Fruit fly (Drosophila melanogaster): Measurements from ENCODE around the gene Cyp28a5.
A peak's percentile ranks its signal among the peaks of the same experiment; 100 is the strongest.

Cyp28a5 gene

dm6 chr2L:14020875-14021643 is 44.0 kb downstream of the Cyp28a5 start:
- TF ChIP-seq CG14655 (GFP tag; optimal IDR thresholded peaks at IDR 0.05) (peak; percentile 66), gl (tag; optimal IDR thresholded peaks at IDR 0.05) (peak; percentile 51), CG15710 (tag; optimal IDR thresholded peaks at IDR 0.05) (peak; percentile 65), CG12605 (GFP tag; IDR thresholded peaks at IDR 0.05) (peak; percentile 62; the same call in 1 of the 2 replicates), CG32121 (GFP tag; IDR thresholded peaks at IDR 0.05) (peak; percentile 82), EcR (GFP tag; optimal IDR thresholded peaks at IDR 0.05) (no peak), Snoo (tag; optimal IDR thresholded peaks at IDR 0.05) (peak; percentile 0), CG4496 (GFP tag; IDR thresholded peaks at IDR 0.05) (peak; percentile 92), Pif1A (GFP tag; optimal IDR thresholded peaks at IDR 0.05) (peak; percentile 75), CG8159 (tag; optimal IDR thresholded peaks at IDR 0.05) (peak; percentile 78), rn (GFP tag; IDR thresholded peaks at IDR 0.05) (0 out of 2 replicates have a peak, but pooled peaks have one; percentile 21), Ets98B (GFP tag; IDR thresholded peaks at IDR 0.05) (peak; percentile 86), D1 (tag; optimal IDR thresholded peaks at IDR 0.05) (peak; percentile 51), CG13204 (GFP tag; optimal IDR thresholded peaks at IDR 0.05) (no peak), CG10348 (GFP tag; IDR thresholded peaks at IDR 0.05) (no peak), CG8301 (tag; optimal IDR thresholded peaks at IDR 0.05) (peak; percentile 76), CG34367 (tag; optimal IDR thresholded peaks at IDR 0.05) (peak; percentile 35), CG9948 (tag; optimal IDR thresholded peaks at IDR 0.05) (peak; percentile 74), fd96Ca (GFP tag; IDR thresholded peaks at IDR 0.05) (peak; percentile 73; the same call in 2 of the 3 replicates), CG17806 (tag; optimal IDR thresholded peaks at IDR 0.05) (peak; percentile 60), Pif1B (GFP tag; optimal IDR thresholded peaks at IDR 0.05) (peak; percentile 74)

- TF ChIP-seq CG4496 (GFP tag; IDR thresholded peaks at IDR 0.05), result peak; percentile 96
- no peak for TF ChIP-seq CG34367 (tag; optimal IDR thresholded peaks at IDR 0.05)
- TF ChIP-seq Pif1A (GFP tag; optimal IDR thresholded peaks at IDR 0.05), result peak; percentile 35
- peak; percentile 70 for TF ChIP-seq fd96Ca (GFP tag; IDR thresholded peaks at IDR 0.05)
- TF ChIP-seq Pif1B (GFP tag; optimal IDR thresholded peaks at IDR 0.05), result no peak
- TF ChIP-seq Ets98B (GFP tag; IDR thresholded peaks at IDR 0.05), result peak; percentile 65
- TF ChIP-seq CG13204 (GFP tag; optimal IDR thresholded peaks at IDR 0.05), result peak; percentile 38
These were observed 44.6 kb downstream of the Cyp28a5 start for dm6 chr2L:14021646-14022129.

dm6 chr2L:14022130-14022735 is 45.1 kb downstream of the Cyp28a5 start:
- TF ChIP-seq fd96Ca (GFP tag; IDR thresholded peaks at IDR 0.05), result peak; percentile 89
- TF ChIP-seq CG4496 (GFP tag; IDR thresholded peaks at IDR 0.05), result peak; percentile 93
- TF ChIP-seq D1 (tag; optimal IDR thresholded peaks at IDR 0.05), result peak; percentile 90
- peak; percentile 89 for TF ChIP-seq rn (GFP tag; IDR thresholded peaks at IDR 0.05)
- peak; percentile 80 for TF ChIP-seq CG34367 (tag; optimal IDR thresholded peaks at IDR 0.05)
- peak; percentile 33 for TF ChIP-seq Pif1B (GFP tag; optimal IDR thresholded peaks at IDR 0.05)
- TF ChIP-seq EcR (GFP tag; optimal IDR thresholded peaks at IDR 0.05), result peak; percentile 12
- TF ChIP-seq CG13204 (GFP tag; optimal IDR thresholded peaks at IDR 0.05), result peak; percentile 26
- TF ChIP-seq Pif1A (GFP tag; optimal IDR thresholded peaks at IDR 0.05), result peak; percentile 53
- peak; percentile 83 for TF ChIP-seq Ets98B (GFP tag; IDR thresholded peaks at IDR 0.05)
- peak; percentile 64 for TF ChIP-seq Snoo (tag; optimal IDR thresholded peaks at IDR 0.05)
- peak; percentile 71 for TF ChIP-seq CG10348 (GFP tag; IDR thresholded peaks at IDR 0.05)
- peak; percentile 89 for TF ChIP-seq CG17806 (tag; optimal IDR thresholded peaks at IDR 0.05)
- TF ChIP-seq CG32121 (GFP tag; IDR thresholded peaks at IDR 0.05), result peak; percentile 95
- TF ChIP-seq CG8159 (tag; optimal IDR thresholded peaks at IDR 0.05), result peak; percentile 92
- peak; percentile 95 for TF ChIP-seq CG8301 (tag; optimal IDR thresholded peaks at IDR 0.05)
- TF ChIP-seq gl (tag; optimal IDR thresholded peaks at IDR 0.05), result peak; percentile 49
- peak; percentile 97 for TF ChIP-seq CG9948 (tag; optimal IDR thresholded peaks at IDR 0.05)
- peak; percentile 82 for TF ChIP-seq CG15710 (tag; optimal IDR thresholded peaks at IDR 0.05)
- peak; percentile 97 for TF ChIP-seq CG14655 (GFP tag; optimal IDR thresholded peaks at IDR 0.05)
- TF ChIP-seq CG12605 (GFP tag; IDR thresholded peaks at IDR 0.05), result peak; percentile 88

dm6 chr2L:14023136-14024050 is 46.3 kb downstream of the Cyp28a5 start:
- TF ChIP-seq Snoo (tag; optimal IDR thresholded peaks at IDR 0.05) (no peak), Pif1B (GFP tag; optimal IDR thresholded peaks at IDR 0.05) (no peak), CG14655 (GFP tag; optimal IDR thresholded peaks at IDR 0.05) (peak; percentile 33), D1 (tag; optimal IDR thresholded peaks at IDR 0.05) (no peak), Pif1A (GFP tag; optimal IDR thresholded peaks at IDR 0.05) (no peak), Ets98B (GFP tag; IDR thresholded peaks at IDR 0.05) (peak; percentile 4; the same call in 1 of the 2 replicates), fd96Ca (GFP tag; IDR thresholded peaks at IDR 0.05) (no peak), rn (GFP tag; IDR thresholded peaks at IDR 0.05) (no peak), EcR (GFP tag; optimal IDR thresholded peaks at IDR 0.05) (peak; percentile 28), gl (tag; optimal IDR thresholded peaks at IDR 0.05) (no peak), CG10348 (GFP tag; IDR thresholded peaks at IDR 0.05) (no peak), CG8159 (tag; optimal IDR thresholded peaks at IDR 0.05) (peak; percentile 50), CG32121 (GFP tag; IDR thresholded peaks at IDR 0.05) (peak; percentile 27; the same call in 1 of the 2 replicates), CG12605 (GFP tag; IDR thresholded peaks at IDR 0.05) (no peak), CG4496 (GFP tag; IDR thresholded peaks at IDR 0.05) (peak; percentile 19; the same call in 2 of the 3 replicates), CG17806 (tag; optimal IDR thresholded peaks at IDR 0.05) (peak; percentile 8), CG34367 (tag; optimal IDR thresholded peaks at IDR 0.05) (peak; percentile 29), CG9948 (tag; optimal IDR thresholded peaks at IDR 0.05) (peak; percentile 42), CG15710 (tag; optimal IDR thresholded peaks at IDR 0.05) (peak; percentile 40), CG8301 (tag; optimal IDR thresholded peaks at IDR 0.05) (peak; percentile 47), CG13204 (GFP tag; optimal IDR thresholded peaks at IDR 0.05) (no peak)
